Worm (Caenorhabditis elegans) whole organism, mixed stage, embryonic: Measurements from ENCODE around the gene C14A4.7.

Source experiments
- sptf-1 ChIP-seq: sonication (generic microtip); optimal IDR thresholded peaks from 2 replicates; lab custom pipeline; 2017; ENCODE audit warnings: mild to moderate bottlenecking, missing genetic modification characterization, moderate library complexity, missing compliant biosample characterization
- tbx-8 ChIP-seq: fragments of 200-800 bp; sonication (Bioruptor generic); optimal IDR thresholded peaks from 2 replicates; lab custom pipeline; 2018; ENCODE audit warnings: mild to moderate bottlenecking, missing genetic modification characterization, moderate library complexity, missing compliant biosample characterization
- unc-62 ChIP-seq: fragments of 150-350 bp; optimal IDR thresholded peaks from 2 replicates; lab custom pipeline; 2014; ENCODE audit warnings: missing biosample characterization, missing genetic modification reagents, missing genetic modification characterization

DNA sequence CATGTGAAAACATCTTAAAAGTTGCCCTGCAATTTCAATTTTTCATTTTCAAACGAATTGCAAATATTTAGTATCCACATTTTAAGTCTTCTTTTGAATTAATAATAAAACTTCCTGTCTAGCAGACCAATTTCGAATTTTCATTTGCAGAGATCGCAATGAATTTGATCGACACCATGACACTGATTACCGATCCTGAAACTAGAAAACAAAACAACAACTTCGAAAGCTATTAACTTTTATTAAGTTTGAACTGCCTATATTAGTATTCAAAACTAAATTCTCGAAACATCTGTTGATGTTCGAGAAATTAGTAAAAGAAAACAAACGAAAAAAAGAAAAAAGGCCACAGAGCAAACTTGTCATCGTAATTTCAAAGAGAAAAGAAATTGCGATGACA, 22.2 kb downstream of the C14A4.7 start:
- TF ChIP-seq unc-62 (GFP tag; lab: Kevin White, UChicago) = no peak
- TF ChIP-seq tbx-8 (GFP tag; lab: Kevin White, UChicago) = no peak
- no peak for TF ChIP-seq sptf-1 (tag; lab: Kevin White, UChicago)
